Fruit fly (Drosophila melanogaster) whole organism, embryonic: ENCODE data around the gene gl.

Source experiments
- B-H1 ChIP-seq: fragments of 200-800 bp; sonication (Bioruptor generic); IDR thresholded peaks from 3 replicates; pipeline ENCODE4 v1.3.6; 2022; ENCODE audit warnings: missing biosample characterization, missing genetic modification characterization
- B-H2 ChIP-seq: fragments of 200-800 bp; sonication (Bioruptor generic); optimal IDR thresholded peaks from 2 replicates; lab custom pipeline; 2018; ENCODE audit warnings: missing biosample characterization, mild to moderate bottlenecking, missing genetic modification characterization
- CG12104 ChIP-seq: fragments of 200-800 bp; sonication (Bioruptor generic); optimal IDR thresholded peaks from 3 replicates; lab custom pipeline; 2016; ENCODE audit warnings: missing biosample characterization, missing genetic modification characterization
- CG2199 ChIP-seq: fragments of 200-800 bp; sonication (Bioruptor generic); IDR thresholded peaks from 3 replicates; pipeline ENCODE4 v1.3.6; 2022; ENCODE audit warnings: missing biosample characterization, missing genetic modification characterization
- CG32772 ChIP-seq: fragments of 200-800 bp; sonication (Bioruptor generic); IDR thresholded peaks from 2 replicates; pipeline ENCODE4 v1.3.6; 2022; ENCODE audit warnings: missing biosample characterization, missing genetic modification characterization
- CG3847 ChIP-seq: fragments of 200-800 bp; sonication (Bioruptor generic); IDR thresholded peaks from 2 replicates; pipeline ENCODE4 v1.3.6; 2022; ENCODE audit warnings: missing biosample characterization, missing genetic modification characterization
- CG5245 ChIP-seq: fragments of 200-800 bp; sonication (Bioruptor generic); optimal IDR thresholded peaks from 3 replicates; lab custom pipeline; 2016; ENCODE audit warnings: missing biosample characterization, missing genetic modification characterization
- CG6689 ChIP-seq: fragments of 200-800 bp; sonication (Bioruptor generic); IDR thresholded peaks from 2 replicates; pipeline ENCODE4 v1.3.6; 2022; ENCODE audit warnings: missing biosample characterization, missing genetic modification characterization
- CG6791 ChIP-seq: fragments of 200-800 bp; sonication (Bioruptor generic); IDR thresholded peaks from 3 replicates; pipeline ENCODE4 v1.3.6; 2022; ENCODE audit warnings: missing biosample characterization, missing genetic modification characterization; ENCODE audit not compliant: partially characterized antibody
- CG8944 ChIP-seq: fragments of 200-800 bp; sonication (Bioruptor generic); optimal IDR thresholded peaks from 3 replicates; lab custom pipeline; 2016; ENCODE audit warnings: missing biosample characterization, missing genetic modification characterization
- D ChIP-seq, 2 experiments: fragments of 200-800 bp in 1 of 2; fragments of >200 bp in 1 of 2; sonication (Bioruptor generic) in 1 of 2; optimal IDR thresholded peaks; 2 replicates in 1 of 2; 3 replicates in 1 of 2; lab custom pipeline; 2017; ENCODE audit warnings: mild to moderate bottlenecking in 1 of 2, missing biosample characterization in 1 of 2, missing genetic modification characterization in 1 of 2, missing genetic modification reagents in 1 of 2
- D19B ChIP-seq: fragments of 200-800 bp; sonication (Bioruptor generic); optimal IDR thresholded peaks from 2 replicates; lab custom pipeline; 2017; ENCODE audit warnings: missing biosample characterization, mild to moderate bottlenecking, missing genetic modification characterization
- Fer1 ChIP-seq: fragments of 200-800 bp; sonication (Bioruptor generic); optimal IDR thresholded peaks from 2 replicates; lab custom pipeline; 2017; ENCODE audit warnings: missing biosample characterization, mild to moderate bottlenecking, missing genetic modification characterization
- Gug ChIP-seq: fragments of 200-800 bp; sonication (Bioruptor generic); IDR thresholded peaks from 4 replicates; pipeline ENCODE4 v1.3.6; 2022; ENCODE audit warnings: missing biosample characterization, missing genetic modification characterization
- HLH4C ChIP-seq: fragments of 200-800 bp; sonication (Bioruptor generic); IDR thresholded peaks from 3 replicates; pipeline ENCODE4 v1.3.6; 2022; ENCODE audit warnings: missing biosample characterization, missing genetic modification characterization; ENCODE audit not compliant: partially characterized antibody
- HLH54F ChIP-seq: fragments of 200-800 bp; sonication (Bioruptor generic); optimal IDR thresholded peaks from 3 replicates; lab custom pipeline; 2016; ENCODE audit warnings: missing biosample characterization, missing genetic modification characterization
- Hey ChIP-seq: fragments of 200-800 bp; sonication (Bioruptor generic); optimal IDR thresholded peaks from 3 replicates; lab custom pipeline; 2018; ENCODE audit warnings: missing biosample characterization, mild to moderate bottlenecking, missing genetic modification characterization
- Hr51 ChIP-seq, 2 experiments: fragments of 200-800 bp; sonication (Bioruptor generic); optimal IDR thresholded peaks; 2 replicates in 1 of 2; 3 replicates in 1 of 2; lab custom pipeline; 2016 to 2018; ENCODE audit warnings: missing biosample characterization in 2 of 2, missing genetic modification characterization in 2 of 2, mild to moderate bottlenecking in 1 of 2, moderate library complexity in 1 of 2
- Lhr ChIP-seq: fragments of 200-800 bp; sonication (Bioruptor generic); optimal IDR thresholded peaks from 3 replicates; lab custom pipeline; 2017; ENCODE audit warnings: mild to moderate bottlenecking, missing biosample characterization, missing genetic modification reagents, missing genetic modification characterization
- Nf-YA ChIP-seq: fragments of 200-800 bp; sonication (Bioruptor generic); IDR thresholded peaks from 2 replicates; pipeline ENCODE4 v1.3.6; 2022; ENCODE audit warnings: missing biosample characterization, missing genetic modification characterization
- Nf-YB ChIP-seq: fragments of 200-800 bp; sonication (Bioruptor generic); optimal IDR thresholded peaks from 3 replicates; lab custom pipeline; 2019; ENCODE audit warnings: missing biosample characterization, mild to moderate bottlenecking, missing genetic modification characterization, moderate library complexity
- Ravus ChIP-seq: fragments of 200-800 bp; sonication (Bioruptor generic); IDR thresholded peaks from 2 replicates; pipeline ENCODE4 v1.3.6; 2022; ENCODE audit warnings: missing biosample characterization, missing genetic modification characterization
- Side ChIP-seq: fragments of 200-800 bp; sonication (Bioruptor generic); optimal IDR thresholded peaks from 2 replicates; lab custom pipeline; 2016; ENCODE audit warnings: missing biosample characterization, missing genetic modification characterization
- Sox100B ChIP-seq: fragments of 200-800 bp; sonication (Bioruptor generic); optimal IDR thresholded peaks from 3 replicates; lab custom pipeline; 2018; ENCODE audit warnings: missing biosample characterization, mild to moderate bottlenecking, missing genetic modification characterization
- Stat92E ChIP-seq, 3 experiments: fragments of >200 bp in 2 of 3; fragments of 200-800 bp in 1 of 3; sonication (Bioruptor generic) in 1 of 3; optimal IDR thresholded peaks; 2 replicates each; lab custom pipeline; 2017 to 2019; ENCODE audit warnings: missing biosample characterization in 3 of 3, missing genetic modification characterization in 3 of 3, mild to moderate bottlenecking in 1 of 3, moderate library complexity in 1 of 3
- ab ChIP-seq: fragments of 200-800 bp; sonication (Bioruptor generic); optimal IDR thresholded peaks from 2 replicates; lab custom pipeline; 2016; ENCODE audit warnings: missing biosample characterization, missing genetic modification characterization
- bbx ChIP-seq: fragments of 200-800 bp; sonication (Bioruptor generic); IDR thresholded peaks from 2 replicates; pipeline ENCODE4 v1.3.6; 2022; ENCODE audit warnings: missing biosample characterization, missing genetic modification characterization; ENCODE audit not compliant: partially characterized antibody
- chm ChIP-seq: fragments of 200-800 bp; sonication (Bioruptor generic); IDR thresholded peaks from 2 replicates; pipeline ENCODE4 v1.3.6; 2022; ENCODE audit warnings: missing biosample characterization, missing genetic modification characterization
- da ChIP-seq: fragments of 200-800 bp; sonication (Bioruptor generic); optimal IDR thresholded peaks from 2 replicates; lab custom pipeline; 2016; ENCODE audit warnings: missing biosample characterization, missing genetic modification characterization
- dmrt11E ChIP-seq: fragments of 200-800 bp; sonication (Bioruptor generic); optimal IDR thresholded peaks from 3 replicates; lab custom pipeline; 2018; ENCODE audit warnings: missing biosample characterization, mild to moderate bottlenecking, missing genetic modification characterization, moderate library complexity
- eyg ChIP-seq: fragments of 200-800 bp; sonication (Bioruptor generic); optimal IDR thresholded peaks from 3 replicates; lab custom pipeline; 2016; ENCODE audit warnings: missing biosample characterization, missing genetic modification characterization
- gt ChIP-seq: fragments of 200-800 bp; sonication (Bioruptor generic); IDR thresholded peaks from 2 replicates; pipeline ENCODE4 v1.3.6; 2022; ENCODE audit warnings: missing biosample characterization, missing genetic modification characterization
- jumu ChIP-seq: fragments of 200-800 bp; sonication (Bioruptor generic); optimal IDR thresholded peaks from 3 replicates; lab custom pipeline; 2016; ENCODE audit warnings: missing biosample characterization, missing genetic modification characterization
- kah ChIP-seq: fragments of 200-800 bp; sonication (Bioruptor generic); optimal IDR thresholded peaks from 2 replicates; lab custom pipeline; 2018; ENCODE audit warnings: missing biosample characterization, mild to moderate bottlenecking, missing genetic modification characterization
- ken ChIP-seq: fragments of 200-800 bp; sonication (Bioruptor generic); IDR thresholded peaks from 3 replicates; pipeline ENCODE4 v1.3.6; 2022; ENCODE audit warnings: missing biosample characterization, missing genetic modification characterization
- mam ChIP-seq: fragments of 200-800 bp; sonication (Bioruptor generic); optimal IDR thresholded peaks from 3 replicates; lab custom pipeline; 2016; ENCODE audit warnings: missing biosample characterization, missing genetic modification characterization
- nom ChIP-seq: fragments of 200-800 bp; sonication (Bioruptor generic); optimal IDR thresholded peaks from 2 replicates; lab custom pipeline; 2017; ENCODE audit warnings: missing biosample characterization, missing genetic modification characterization, mild to moderate bottlenecking, moderate library complexity, missing genetic modification reagents
- oc ChIP-seq: fragments of 200-800 bp; sonication (Bioruptor generic); optimal IDR thresholded peaks from 2 replicates; lab custom pipeline; 2018; ENCODE audit warnings: missing biosample characterization, mild to moderate bottlenecking, missing genetic modification characterization, moderate library complexity
- pan ChIP-seq, 4 experiments: fragments of >200 bp in 3 of 4; fragments of 200-800 bp in 1 of 4; sonication (Bioruptor generic) in 1 of 4; optimal IDR thresholded peaks in 3 of 4; IDR thresholded peaks in 1 of 4; 2 replicates each; pipeline versions ENCODE4 v1.3.6 to Lab custom; 2017 to 2022; ENCODE audit warnings: missing biosample characterization in 2 of 4, missing genetic modification characterization in 2 of 4, mixed read lengths in 1 of 4
- pnt ChIP-seq: fragments of 200-800 bp; sonication (Bioruptor generic); optimal IDR thresholded peaks from 3 replicates; lab custom pipeline; 2016; ENCODE audit warnings: missing biosample characterization, missing genetic modification characterization
- row ChIP-seq: fragments of 200-800 bp; sonication (Bioruptor generic); IDR thresholded peaks from 3 replicates; pipeline ENCODE4 v1.3.6; 2022; ENCODE audit warnings: missing biosample characterization, missing genetic modification characterization
- sc ChIP-seq, 3 experiments: fragments of >200 bp in 2 of 3; fragments of 200-800 bp in 1 of 3; sonication (Bioruptor generic) in 1 of 3; optimal IDR thresholded peaks; 2 replicates in 2 of 3; 3 replicates in 1 of 3; lab custom pipeline; 2017; ENCODE audit warnings: mild to moderate bottlenecking in 1 of 3, missing biosample characterization in 1 of 3, missing genetic modification characterization in 1 of 3, missing genetic modification reagents in 1 of 3
- sens ChIP-seq: fragments of 200-800 bp; sonication (Bioruptor generic); peaks from one replicate; lab custom pipeline; 2016; ENCODE audit warnings: missing biosample characterization, missing genetic modification characterization
- tll ChIP-seq, 2 experiments: fragments of 200-800 bp in 1 of 2; fragments of >200 bp in 1 of 2; sonication (Bioruptor generic) in 1 of 2; optimal IDR thresholded peaks; 2 replicates each; lab custom pipeline; 2017 to 2019; ENCODE audit warnings: missing biosample characterization in 2 of 2, missing genetic modification characterization in 2 of 2, mild to moderate bottlenecking in 1 of 2, moderate library complexity in 1 of 2

gl gene

dm6 chr3R:18372688-18373304, at the start of gene gl (continued):
- TF ChIP-seq Stat92E (GFP tag; optimal IDR thresholded peaks at IDR 0.05; lab: Kevin White, UChicago) (no peak), CG6791 (GFP tag; lab: Robert Waterston, UW) (no peak), D (optimal IDR thresholded peaks at IDR 0.05; lab: Kevin White, UChicago) (no peak), D (GFP tag; optimal IDR thresholded peaks at IDR 0.05; lab: Kevin White, UChicago) (no peak), gt (no peak), nom (GFP tag; lab: Kevin White, UChicago) (no peak), dmrt11E (tag; lab: Kevin White, UChicago) (no peak), pnt (GFP tag; lab: Kevin White, UChicago) (no peak), Nf-YB (GFP tag; lab: Kevin White, UChicago) (peak; percentile 94), Hr51 (GFP tag; optimal IDR thresholded peaks at IDR 0.05; lab: Kevin White, UChicago) (no peak), tll (GFP tag; optimal IDR thresholded peaks at IDR 0.05; lab: Kevin White, UChicago) (no peak), CG3847 (GFP tag; lab: Robert Waterston, UW) (no peak), Sox100B (GFP tag; lab: Kevin White, UChicago) (no peak), pan (optimal IDR thresholded peaks at IDR 0.05; lab: Kevin White, UChicago) (no peak), pan (GFP tag; optimal IDR thresholded peaks at IDR 0.05 in 1 of 2, IDR thresholded peaks at IDR 0.05 in 1 of 2) (no peak), Nf-YA (GFP tag; lab: Robert Waterston, UW) (no peak), CG32772 (GFP tag; lab: Robert Waterston, UW) (no peak), chm (GFP tag; lab: Robert Waterston, UW) (no peak), sc (optimal IDR thresholded peaks at IDR 0.05; lab: Kevin White, UChicago) (no peak), sc (GFP tag; optimal IDR thresholded peaks at IDR 0.05; lab: Kevin White, UChicago) (no peak), Ravus (no peak), kah (GFP tag; lab: Kevin White, UChicago) (no peak)

- peak; percentile 95 for TF ChIP-seq sens (GFP tag; lab: Kevin White, UChicago)
- TF ChIP-seq CG8944 (GFP tag; lab: Kevin White, UChicago): peak; percentile 45
- no peak for TF ChIP-seq CG2199 (GFP tag; lab: Robert Waterston, UW)
- no peak for TF ChIP-seq CG12104 (GFP tag; lab: Kevin White, UChicago)
- peak; percentile 26 for TF ChIP-seq Side
- peak; percentile 60; the same call in 2 of the 4 replicates for TF ChIP-seq Gug (GFP tag; lab: Robert Waterston, UW)
- TF ChIP-seq Lhr (GFP tag; lab: Kevin White, UChicago): peak; percentile 73
- no peak for TF ChIP-seq B-H1 (GFP tag; lab: Robert Waterston, UW)
- TF ChIP-seq B-H2 (GFP tag; lab: Kevin White, UChicago): peak; percentile 47
- no peak for TF ChIP-seq da (GFP tag; lab: Kevin White, UChicago)
- peak; percentile 34 for TF ChIP-seq Fer1 (GFP tag; lab: Kevin White, UChicago)
- TF ChIP-seq CG5245 (GFP tag; lab: Kevin White, UChicago): peak; percentile 2
- peak; percentile 97 for TF ChIP-seq HLH4C (GFP tag; lab: Robert Waterston, UW)
- no peak for TF ChIP-seq eyg (GFP tag; lab: Kevin White, UChicago)
- TF ChIP-seq CG6689 (GFP tag; lab: Robert Waterston, UW): 0 out of 2 replicates have a peak, but pooled peaks have one; percentile 32
- TF ChIP-seq mam (GFP tag; lab: Kevin White, UChicago): peak; percentile 63
- TF ChIP-seq row (GFP tag; lab: Robert Waterston, UW): peak; percentile 83
- no peak for TF ChIP-seq ken (GFP tag; lab: Robert Waterston, UW)
- TF ChIP-seq D19B (GFP tag; lab: Kevin White, UChicago): peak; percentile 7
- peak in 1 of 2 experiments; percentile 62 for TF ChIP-seq Hr51 (GFP tag; optimal IDR thresholded peaks at IDR 0.05; lab: Kevin White, UChicago)
- TF ChIP-seq HLH54F (GFP tag; lab: Kevin White, UChicago): peak; percentile 70
- no peak for TF ChIP-seq oc
- no peak for TF ChIP-seq ab (GFP tag; lab: Kevin White, UChicago)
- peak; percentile 52 for TF ChIP-seq jumu
- no peak for TF ChIP-seq Hey (tag; lab: Kevin White, UChicago)
- TF ChIP-seq bbx: peak; percentile 91
- peak; percentile 89 for TF ChIP-seq CG6791 (GFP tag; lab: Robert Waterston, UW)
These were observed 40.0 kb upstream of the gl start, which contains the start of gene CG31122 for dm6 chr3R:18412279-18413214. Gene CG31122 (minus strand): TSS chr3R:18412874.
